Worm (Caenorhabditis elegans) whole organism, L1 larva: ENCODE data around the gene C24H10.3.

Experiments used
- aha-1 ChIP-seq: fragments of 150-350 bp; optimal IDR thresholded peaks from 2 replicates; lab custom pipeline; 2014; ENCODE audit warnings: missing biosample characterization, missing genetic modification characterization
- ceh-63 ChIP-seq: fragments of 200-800 bp; sonication (Bioruptor generic); optimal IDR thresholded peaks from 2 replicates; lab custom pipeline; 2018; ENCODE audit warnings: mild to moderate bottlenecking, missing genetic modification characterization, missing compliant biosample characterization
- ceh-88 ChIP-seq: fragments of 200-800 bp; sonication (Bioruptor generic); IDR thresholded peaks from 2 replicates; pipeline ENCODE4 v1.3.6; 2022; ENCODE audit warnings: missing genetic modification characterization, missing compliant biosample characterization
- elt-2 ChIP-seq: sonication (generic microtip); optimal IDR thresholded peaks from 2 replicates; lab custom pipeline; 2016; ENCODE audit warnings: missing genetic modification characterization, mild to moderate bottlenecking, inconsistent platforms, missing compliant biosample characterization, missing genetic modification reagents
- fos-1 ChIP-seq: fragments of 150-350 bp; optimal IDR thresholded peaks from 2 replicates; lab custom pipeline; 2014; ENCODE audit warnings: missing biosample characterization, missing genetic modification characterization
- pqm-1 ChIP-seq: sonication (generic microtip); optimal IDR thresholded peaks from 3 replicates; lab custom pipeline; 2017; ENCODE audit warnings: missing biosample characterization, missing genetic modification characterization
- skn-1 ChIP-seq: fragments of 150-350 bp; optimal IDR thresholded peaks from 2 replicates; lab custom pipeline; 2014; ENCODE audit warnings: missing biosample characterization, missing genetic modification characterization
- unc-130 ChIP-seq: fragments of 150-350 bp; optimal IDR thresholded peaks from 2 replicates; lab custom pipeline; 2017; ENCODE audit warnings: missing biosample characterization, missing genetic modification characterization, inconsistent platforms
- unc-30 ChIP-seq: sonication (generic microtip); optimal IDR thresholded peaks from 2 replicates; lab custom pipeline; 2017; ENCODE audit warnings: missing biosample characterization, missing genetic modification characterization
- zag-1 ChIP-seq: fragments of 150-350 bp; optimal IDR thresholded peaks from 2 replicates; lab custom pipeline; 2014; ENCODE audit warnings: missing biosample characterization, missing genetic modification characterization

ce11 chrX:5086212-5086611 is 25.4 kb downstream of the C24H10.3 start:
- TF ChIP-seq unc-130 (tag; lab: Kevin White, UChicago) = no peak
- no peak for TF ChIP-seq elt-2 (tag; lab: Kevin White, UChicago)
- no peak for TF ChIP-seq skn-1
- no peak for TF ChIP-seq fos-1 (tag; lab: Kevin White, UChicago)
- TF ChIP-seq ceh-63 (GFP tag; lab: Kevin White, UChicago) = no peak
- TF ChIP-seq zag-1 (tag; lab: Kevin White, UChicago) = no peak
- no peak for TF ChIP-seq unc-30 (tag; lab: Kevin White, UChicago)
- TF ChIP-seq aha-1 = no peak
- TF ChIP-seq pqm-1 = no peak
- no peak for TF ChIP-seq ceh-88 (GFP tag; lab: Robert Waterston, UW)
